Worm (Caenorhabditis elegans) whole organism, early embryonic: ENCODE results near the gene F15E6.6.

Source experiments
- B0310.2 ChIP-seq: sonication (generic microtip); optimal IDR thresholded peaks from 2 replicates; lab custom pipeline; 2016; ENCODE audit warnings: mild to moderate bottlenecking, missing genetic modification characterization, missing compliant biosample characterization
- aly-1 ChIP-seq: sonication (generic microtip); optimal IDR thresholded peaks from 2 replicates; lab custom pipeline; 2016; ENCODE audit warnings: missing genetic modification characterization, missing compliant biosample characterization
- ama-1 ChIP-seq: fragments of 150-350 bp; optimal IDR thresholded peaks from 2 replicates; lab custom pipeline; 2014
- ceh-36 ChIP-seq: sonication (generic microtip); optimal IDR thresholded peaks from 2 replicates; lab custom pipeline; 2016; ENCODE audit warnings: missing genetic modification characterization, inconsistent platforms, missing compliant biosample characterization
- ets-7 ChIP-seq: sonication (generic microtip); optimal IDR thresholded peaks from 2 replicates; lab custom pipeline; 2016; ENCODE audit warnings: missing genotype, missing genetic modification characterization, missing compliant biosample characterization
- flt-1 ChIP-seq: fragments of 200-800 bp; sonication (Bioruptor generic); IDR thresholded peaks from 2 replicates; pipeline ENCODE4 v1.3.6; 2022; ENCODE audit warnings: missing genetic modification characterization, missing compliant biosample characterization
- hmbx-1 ChIP-seq: sonication (generic microtip); optimal IDR thresholded peaks from 2 replicates; lab custom pipeline; 2016; ENCODE audit warnings: mild to moderate bottlenecking, missing genetic modification characterization, missing compliant biosample characterization
- hnd-1 ChIP-seq: sonication (generic microtip); optimal IDR thresholded peaks from 2 replicates; lab custom pipeline; 2016; ENCODE audit warnings: missing genetic modification characterization, missing compliant biosample characterization
- pes-1 ChIP-seq: fragments of 200-800 bp; sonication (Bioruptor generic); IDR thresholded peaks from 2 replicates; pipeline ENCODE4 v1.3.6; 2022; ENCODE audit warnings: missing genetic modification reagents, missing genetic modification characterization, missing compliant biosample characterization
- scrt-1 ChIP-seq: fragments of 200-800 bp; sonication (Bioruptor generic); IDR thresholded peaks from 2 replicates; pipeline ENCODE4 v1.3.6; 2022; ENCODE audit warnings: missing genetic modification characterization, missing compliant biosample characterization
- sea-1 ChIP-seq: fragments of 200-800 bp; sonication (Bioruptor generic); conservative IDR thresholded peaks from 2 replicates; pipeline ENCODE4 v1.3.6; 2022; ENCODE audit warnings: missing genetic modification characterization, missing compliant biosample characterization
- tbx-11 ChIP-seq: fragments of 200-800 bp; sonication (Bioruptor generic); IDR thresholded peaks from 2 replicates; pipeline ENCODE4 v1.3.6; 2022; ENCODE audit warnings: missing genetic modification characterization, missing compliant biosample characterization
- tra-4 ChIP-seq: sonication (generic microtip); optimal IDR thresholded peaks from 2 replicates; lab custom pipeline; 2017; ENCODE audit warnings: missing genetic modification characterization, missing compliant biosample characterization

DNA sequence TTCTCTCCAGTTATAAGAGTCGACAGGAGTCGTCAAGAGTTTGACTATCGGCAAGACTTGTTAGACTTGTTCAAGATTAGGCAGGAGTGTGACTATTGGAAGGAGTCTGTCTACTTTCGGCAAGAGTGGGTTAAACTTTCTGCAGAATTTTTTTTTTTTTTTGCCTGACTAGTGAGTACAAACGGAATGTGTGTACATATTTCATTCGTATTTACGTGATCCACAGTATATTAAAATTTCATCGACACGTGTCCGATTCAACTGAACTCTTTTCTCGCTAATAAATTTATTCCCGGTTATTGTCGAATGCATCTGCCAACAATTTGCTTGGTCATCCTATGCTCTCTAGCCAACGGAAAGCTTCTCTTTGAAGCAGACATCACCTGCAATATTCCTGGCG is 11.8 kb downstream of the F15E6.6 start, which contains the start of gene F36A4.1:
- no peak for TF ChIP-seq tbx-11
- no peak for TF ChIP-seq tra-4
- no peak for TF ChIP-seq sea-1
- TF ChIP-seq ama-1 (lab: Kevin White, UChicago), result no peak
- no peak for TF ChIP-seq hnd-1
- no peak for TF ChIP-seq flt-1 (GFP tag; lab: Robert Waterston, UW)
- TF ChIP-seq hmbx-1 (tag; lab: Kevin White, UChicago), result no peak
- TF ChIP-seq ceh-36 (tag; lab: Kevin White, UChicago), result no peak
- no peak for TF ChIP-seq aly-1 (tag; lab: Kevin White, UChicago)
- no peak for TF ChIP-seq scrt-1 (GFP tag; lab: Robert Waterston, UW)
- no peak for TF ChIP-seq pes-1 (GFP tag; lab: Robert Waterston, UW)
- TF ChIP-seq B0310.2 (tag; lab: Kevin White, UChicago), result no peak
- no peak for TF ChIP-seq ets-7 (tag; lab: Kevin White, UChicago)
